Worm (Caenorhabditis elegans) whole organism, young adult: Measurements from ENCODE around the gene trp-1.

Source experiments
- B0035.1 ChIP-seq: sonication (generic microtip); optimal IDR thresholded peaks from 2 replicates; lab custom pipeline; 2016; ENCODE audit warnings: missing genetic modification characterization, mild to moderate bottlenecking, missing compliant biosample characterization, missing genotype, missing genetic modification reagents
- C06A6.2 ChIP-seq: fragments of 200-800 bp; sonication (Bioruptor generic); conservative IDR thresholded peaks from 2 replicates; pipeline ENCODE4 v1.3.6; 2022; ENCODE audit warnings: missing genetic modification characterization, missing compliant biosample characterization
- F37B4.10 ChIP-seq: fragments of 200-800 bp; sonication (Bioruptor generic); IDR thresholded peaks from 2 replicates; pipeline ENCODE4 v1.3.6; 2022; ENCODE audit warnings: missing genetic modification characterization, missing compliant biosample characterization
- F39B2.1 ChIP-seq: fragments of 200-800 bp; sonication (Bioruptor generic); IDR thresholded peaks from 2 replicates; pipeline ENCODE4 v1.3.6; 2022; ENCODE audit warnings: missing genetic modification reagents, missing genetic modification characterization, missing compliant biosample characterization
- F52B5.7 ChIP-seq: sonication (generic microtip); optimal IDR thresholded peaks from 2 replicates; lab custom pipeline; 2016; ENCODE audit warnings: mild to moderate bottlenecking, missing genetic modification characterization, missing compliant biosample characterization
- K11D2.4 ChIP-seq: fragments of 200-800 bp; sonication (Bioruptor generic); IDR thresholded peaks from 2 replicates; pipeline ENCODE4 v1.3.6; 2022; ENCODE audit warnings: missing genetic modification reagents, missing genetic modification characterization, missing compliant biosample characterization
- K12H6.12 ChIP-seq: fragments of 200-800 bp; sonication (Bioruptor generic); optimal IDR thresholded peaks from 2 replicates; lab custom pipeline; 2018; ENCODE audit warnings: mild to moderate bottlenecking, missing genetic modification characterization, missing compliant biosample characterization
- T07F8.4 ChIP-seq: sonication (generic microtip); optimal IDR thresholded peaks from 2 replicates; lab custom pipeline; 2016; ENCODE audit warnings: mild to moderate bottlenecking, missing genetic modification characterization, moderate library complexity, missing compliant biosample characterization
- Y53F4B.3 ChIP-seq: fragments of 200-800 bp; sonication (Bioruptor generic); IDR thresholded peaks from 2 replicates; pipeline ENCODE4 v1.3.6; 2022; ENCODE audit warnings: missing genetic modification reagents, missing genetic modification characterization, missing compliant biosample characterization
- Y56A3A.18 ChIP-seq: fragments of 200-800 bp; sonication (Bioruptor generic); IDR thresholded peaks from 2 replicates; pipeline ENCODE4 v1.3.6; 2022; ENCODE audit warnings: missing genetic modification reagents, missing genetic modification characterization, missing compliant biosample characterization
- aptf-2 ChIP-seq: fragments of 200-800 bp; sonication (Bioruptor generic); conservative IDR thresholded peaks from 2 replicates; pipeline ENCODE4 v1.3.6; 2022; ENCODE audit warnings: missing genetic modification reagents, missing genetic modification characterization, missing compliant biosample characterization
- bed-2 ChIP-seq: fragments of 200-800 bp; sonication (Bioruptor generic); IDR thresholded peaks from 2 replicates; pipeline ENCODE4 v1.3.6; 2022; ENCODE audit warnings: missing genetic modification reagents, missing genetic modification characterization, missing compliant biosample characterization
- ccch-3 ChIP-seq: fragments of 200-800 bp; sonication (Bioruptor generic); optimal IDR thresholded peaks from 2 replicates; lab custom pipeline; 2018; ENCODE audit warnings: mild to moderate bottlenecking, missing genetic modification characterization, missing compliant biosample characterization
- cebp-2 ChIP-seq: fragments of 200-800 bp; sonication (Bioruptor generic); IDR thresholded peaks from 2 replicates; pipeline ENCODE4 v1.3.6; 2022; ENCODE audit warnings: missing genetic modification characterization, missing compliant biosample characterization
- ceh-100 ChIP-seq: fragments of 200-800 bp; sonication (Bioruptor generic); IDR thresholded peaks from 2 replicates; pipeline ENCODE4 v1.3.6; 2022; ENCODE audit warnings: missing genetic modification reagents, missing genetic modification characterization, missing compliant biosample characterization
- ceh-27 ChIP-seq: fragments of 200-800 bp; sonication (Bioruptor generic); optimal IDR thresholded peaks from 2 replicates; lab custom pipeline; 2018; ENCODE audit warnings: mild to moderate bottlenecking, missing genetic modification characterization, moderate library complexity, missing compliant biosample characterization
- ceh-58 ChIP-seq: fragments of 200-800 bp; sonication (Bioruptor generic); IDR thresholded peaks from 2 replicates; pipeline ENCODE4 v1.3.6; 2022; ENCODE audit warnings: missing genetic modification characterization, missing compliant biosample characterization
- ceh-79 ChIP-seq: sonication (generic microtip); optimal IDR thresholded peaks from 2 replicates; lab custom pipeline; 2017; ENCODE audit warnings: mild to moderate bottlenecking, missing genetic modification characterization, missing compliant biosample characterization
- ceh-91 ChIP-seq: fragments of 200-800 bp; sonication (Bioruptor generic); IDR thresholded peaks from 2 replicates; pipeline ENCODE4 v1.3.6; 2022; ENCODE audit warnings: missing genetic modification reagents, missing genetic modification characterization, missing compliant biosample characterization
- dpff-1 ChIP-seq: sonication (generic microtip); optimal IDR thresholded peaks from 2 replicates; lab custom pipeline; 2017; ENCODE audit warnings: mild to moderate bottlenecking, missing genetic modification characterization, missing compliant biosample characterization
- egrh-3 ChIP-seq: fragments of 200-800 bp; sonication (Bioruptor generic); IDR thresholded peaks from 2 replicates; pipeline ENCODE4 v1.3.6; 2022; ENCODE audit warnings: missing genetic modification reagents, missing genetic modification characterization, missing compliant biosample characterization
- ekl-4 ChIP-seq: fragments of 200-800 bp; sonication (Bioruptor generic); IDR thresholded peaks from 2 replicates; pipeline ENCODE4 v1.3.6; 2022; ENCODE audit warnings: missing genetic modification reagents, missing genetic modification characterization, missing compliant biosample characterization
- fkh-3 ChIP-seq: sonication (generic microtip); optimal IDR thresholded peaks from 2 replicates; lab custom pipeline; 2016; ENCODE audit warnings: mild to moderate bottlenecking, missing genetic modification characterization, missing compliant biosample characterization
- hsf-1 ChIP-seq: fragments of 200-800 bp; sonication (Bioruptor generic); IDR thresholded peaks from 2 replicates; pipeline ENCODE4 v1.3.6; 2022; ENCODE audit warnings: missing genetic modification reagents, missing genetic modification characterization, missing compliant biosample characterization
- lag-1 ChIP-seq: fragments of 200-800 bp; sonication (Bioruptor generic); IDR thresholded peaks from 2 replicates; pipeline ENCODE4 v1.3.6; 2022; ENCODE audit warnings: missing genetic modification reagents, missing genetic modification characterization, missing compliant biosample characterization
- let-607 ChIP-seq, 2 experiments: fragments of 200-800 bp in 1 of 2; sonication (Bioruptor generic) in 1 of 2; sonication (generic microtip) in 1 of 2; optimal IDR thresholded peaks; 2 replicates each; lab custom pipeline; 2016 to 2018; ENCODE audit warnings: mild to moderate bottlenecking in 2 of 2, missing compliant biosample characterization in 2 of 2, missing genetic modification characterization in 2 of 2, moderate library complexity in 2 of 2, missing genotype in 1 of 2
- lin-40 ChIP-seq: sonication (generic microtip); optimal IDR thresholded peaks from 2 replicates; lab custom pipeline; 2016; ENCODE audit warnings: missing genetic modification characterization, mild to moderate bottlenecking, missing compliant biosample characterization, missing genotype, missing genetic modification reagents
- lin-54 ChIP-seq: fragments of 200-800 bp; sonication (Bioruptor generic); optimal IDR thresholded peaks from 2 replicates; lab custom pipeline; 2018; ENCODE audit warnings: mild to moderate bottlenecking, missing genetic modification characterization, missing compliant biosample characterization
- madf-10 ChIP-seq: sonication (generic microtip); optimal IDR thresholded peaks from 2 replicates; lab custom pipeline; 2016; ENCODE audit warnings: mild to moderate bottlenecking, missing genetic modification characterization, missing compliant biosample characterization
- madf-6 ChIP-seq: fragments of 200-800 bp; sonication (Bioruptor generic); IDR thresholded peaks from 2 replicates; pipeline ENCODE4 v1.3.6; 2022; ENCODE audit warnings: missing genetic modification reagents, missing genetic modification characterization, missing compliant biosample characterization
- mcd-1 ChIP-seq: fragments of 200-800 bp; sonication (Bioruptor generic); IDR thresholded peaks from 2 replicates; pipeline ENCODE4 v1.3.6; 2022; ENCODE audit warnings: missing genetic modification reagents, missing genetic modification characterization, missing compliant biosample characterization
- nfya-2 ChIP-seq: fragments of 200-800 bp; sonication (Bioruptor generic); IDR thresholded peaks from 2 replicates; pipeline ENCODE4 v1.3.6; 2022; ENCODE audit warnings: missing genetic modification reagents, missing genetic modification characterization, missing compliant biosample characterization
- nhr-80 ChIP-seq: sonication (generic microtip); optimal IDR thresholded peaks from 2 replicates; lab custom pipeline; 2016; ENCODE audit warnings: missing genetic modification characterization, missing compliant biosample characterization
- pbrm-1 ChIP-seq: fragments of 200-800 bp; sonication (Bioruptor generic); IDR thresholded peaks from 2 replicates; pipeline ENCODE4 v1.3.6; 2022; ENCODE audit warnings: missing genetic modification reagents, missing genetic modification characterization, missing compliant biosample characterization
- rcor-1 ChIP-seq: fragments of 200-800 bp; sonication (Bioruptor generic); IDR thresholded peaks from 2 replicates; pipeline ENCODE4 v1.3.6; 2022; ENCODE audit warnings: missing genetic modification reagents, missing genetic modification characterization, missing compliant biosample characterization
- rec-8 ChIP-seq, 2 experiments: sonication (generic microtip); optimal IDR thresholded peaks; 2 replicates each; lab custom pipeline; 2016; ENCODE audit warnings: mild to moderate bottlenecking in 2 of 2, missing genetic modification characterization in 2 of 2, missing genetic modification reagents in 2 of 2, missing genotype in 2 of 2, missing biosample characterization in 1 of 2, missing compliant biosample characterization in 1 of 2, moderate library complexity in 1 of 2
- rpc-1 ChIP-seq, 2 experiments: fragments of 150-350 bp in 1 of 2; sonication (generic microtip) in 1 of 2; optimal IDR thresholded peaks; 2 replicates each; lab custom pipeline; 2014 to 2018; ENCODE audit warnings: missing biosample characterization in 1 of 2, missing genetic modification characterization in 1 of 2, missing genetic modification reagents in 1 of 2, missing genotype in 1 of 2
- sdz-38 ChIP-seq: sonication (generic microtip); optimal IDR thresholded peaks from 2 replicates; lab custom pipeline; 2016; ENCODE audit warnings: missing genotype, missing genetic modification characterization, missing compliant biosample characterization
- sea-2 ChIP-seq: fragments of 200-800 bp; sonication (Bioruptor generic); IDR thresholded peaks from 2 replicates; pipeline ENCODE4 v1.3.6; 2022; ENCODE audit warnings: missing genetic modification characterization, missing compliant biosample characterization
- snpc-1.1 ChIP-seq: sonication (generic microtip); optimal IDR thresholded peaks from 2 replicates; lab custom pipeline; 2017; ENCODE audit warnings: missing genetic modification characterization, mild to moderate bottlenecking, missing compliant biosample characterization, antibody characterized with exemption, moderate library complexity, missing genotype, missing genetic modification reagents; ENCODE audit not compliant: insufficient read depth
- snpc-4 ChIP-seq, 5 experiments: fragments of 150-350 bp in 1 of 5; sonication (generic microtip) in 4 of 5; optimal IDR thresholded peaks; 2 replicates each; lab custom pipeline; 2014 to 2018; ENCODE audit warnings: missing genetic modification characterization in 5 of 5, missing biosample characterization in 3 of 5, antibody characterized with exemption in 2 of 5, mild to moderate bottlenecking in 2 of 5, missing compliant biosample characterization in 2 of 5, missing genotype in 2 of 5, moderate library complexity in 2 of 5, missing genetic modification reagents in 1 of 5
- somi-1 ChIP-seq: fragments of 200-800 bp; sonication (Bioruptor generic); optimal IDR thresholded peaks from 2 replicates; lab custom pipeline; 2018; ENCODE audit warnings: mild to moderate bottlenecking, missing genetic modification characterization, missing compliant biosample characterization
- ztf-18 ChIP-seq: sonication (generic microtip); optimal IDR thresholded peaks from 2 replicates; lab custom pipeline; 2016; ENCODE audit warnings: missing genotype, mild to moderate bottlenecking, missing genetic modification characterization, missing compliant biosample characterization
- ztf-26 ChIP-seq: sonication (generic microtip); optimal IDR thresholded peaks from 2 replicates; lab custom pipeline; 2017; ENCODE audit warnings: missing genetic modification characterization, missing compliant biosample characterization
- ztf-3 ChIP-seq: fragments of 200-800 bp; sonication (Bioruptor generic); optimal IDR thresholded peaks from 2 replicates; lab custom pipeline; 2018; ENCODE audit warnings: mild to moderate bottlenecking, missing genetic modification characterization, missing compliant biosample characterization
- ztf-6 ChIP-seq: fragments of 200-800 bp; sonication (Bioruptor generic); IDR thresholded peaks from 2 replicates; pipeline ENCODE4 v1.3.6; 2022; ENCODE audit warnings: missing genetic modification reagents, missing genetic modification characterization, missing compliant biosample characterization

Gene trp-1

ce11 chrIII:8560398-8560797, 25.5 kb downstream of the trp-1 start:
- TF ChIP-seq lag-1 (GFP tag; lab: Robert Waterston, UW), result no peak
- TF ChIP-seq ccch-3 (GFP tag; lab: Kevin White, UChicago), result no peak
- TF ChIP-seq lin-40 (tag; lab: Kevin White, UChicago), result no peak
- TF ChIP-seq mcd-1 (GFP tag; lab: Robert Waterston, UW), result no peak
- TF ChIP-seq ceh-91 (GFP tag; lab: Robert Waterston, UW), result no peak
- TF ChIP-seq ztf-26 (tag; lab: Kevin White, UChicago), result no peak
- no peak for TF ChIP-seq F37B4.10
- TF ChIP-seq let-607 (tag; optimal IDR thresholded peaks at IDR 0.05; lab: Kevin White, UChicago), result no peak
- no peak for TF ChIP-seq ceh-79 (tag; lab: Kevin White, UChicago)
- TF ChIP-seq T07F8.4 (tag; lab: Kevin White, UChicago), result no peak
- TF ChIP-seq madf-10 (tag; lab: Kevin White, UChicago), result no peak
- no peak for TF ChIP-seq ceh-100 (GFP tag; lab: Robert Waterston, UW)
- TF ChIP-seq K12H6.12 (tag; lab: Kevin White, UChicago), result no peak
- no peak for TF ChIP-seq somi-1
- TF ChIP-seq ztf-18 (tag; lab: Kevin White, UChicago), result no peak
- TF ChIP-seq sea-2 (GFP tag; lab: Robert Waterston, UW), result no peak
- no peak for TF ChIP-seq ceh-27
- TF ChIP-seq pbrm-1, result no peak
- no peak for TF ChIP-seq sdz-38
- TF ChIP-seq F52B5.7, result no peak

- TF ChIP-seq bed-2 (GFP tag; lab: Robert Waterston, UW) (no peak), dpff-1 (tag; lab: Kevin White, UChicago) (no peak), snpc-4 (GFP tag; optimal IDR thresholded peaks at IDR 0.05; lab: Kevin White, UChicago) (no peak), snpc-4 (tag; optimal IDR thresholded peaks at IDR 0.05; lab: Kevin White, UChicago) (no peak), K11D2.4 (GFP tag; lab: Robert Waterston, UW) (no peak), F39B2.1 (GFP tag; lab: Robert Waterston, UW) (no peak), fkh-3 (tag; lab: Kevin White, UChicago) (no peak), ceh-58 (no peak), B0035.1 (tag; lab: Kevin White, UChicago) (no peak), F37B4.10 (no peak), egrh-3 (GFP tag; lab: Robert Waterston, UW) (no peak), lin-54 (no peak), madf-6 (no peak), nfya-2 (GFP tag; lab: Robert Waterston, UW) (no peak), nhr-80 (tag; lab: Kevin White, UChicago) (no peak), lin-40 (tag; lab: Kevin White, UChicago) (no peak), rpc-1 (optimal IDR thresholded peaks at IDR 0.05; lab: Kevin White, UChicago) (no peak), rpc-1 (tag; optimal IDR thresholded peaks at IDR 0.05; lab: Kevin White, UChicago) (no peak), Y53F4B.3 (no peak), sea-2 (GFP tag; lab: Robert Waterston, UW) (no peak), ekl-4 (no peak)
- TF ChIP-seq, all 124 proteins: peak for 0
These were observed 25.9 kb downstream of the trp-1 start, which contains the start of gene acdh-6 for ce11 chrIII:8560836-8561235. TSS of gene acdh-6 (plus strand) at chrIII:8561136.

- TF ChIP-seq let-607 (tag; optimal IDR thresholded peaks at IDR 0.05; lab: Kevin White, UChicago), result no peak
- TF ChIP-seq Y56A3A.18 (GFP tag; lab: Robert Waterston, UW), result no peak
- TF ChIP-seq C06A6.2, result no peak
- no peak for TF ChIP-seq ztf-18 (tag; lab: Kevin White, UChicago)
- TF ChIP-seq cebp-2 (GFP tag; lab: Robert Waterston, UW), result no peak
- no peak for TF ChIP-seq rec-8 (tag; optimal IDR thresholded peaks at IDR 0.05; lab: Kevin White, UChicago)
- TF ChIP-seq hsf-1 (GFP tag; lab: Robert Waterston, UW), result no peak
- TF ChIP-seq snpc-1.1 (tag; lab: Kevin White, UChicago), result no peak
- TF ChIP-seq aptf-2 (GFP tag; lab: Robert Waterston, UW), result no peak
- TF ChIP-seq madf-10 (tag; lab: Kevin White, UChicago), result no peak
- TF ChIP-seq rcor-1, result no peak
- no peak for TF ChIP-seq ztf-3 (GFP tag; lab: Kevin White, UChicago)
- TF ChIP-seq ccch-3 (GFP tag; lab: Kevin White, UChicago), result no peak
- TF ChIP-seq ztf-6 (GFP tag; lab: Robert Waterston, UW), result no peak
- TF ChIP-seq lag-1 (GFP tag; lab: Robert Waterston, UW), result no peak
- no peak for TF ChIP-seq ceh-100 (GFP tag; lab: Robert Waterston, UW)
These were observed 29.4 kb downstream of the trp-1 start for ce11 chrIII:8564372-8564771.
